Worm (Caenorhabditis elegans): ENCODE measurements around the gene egli-1.

Gene egli-1

DNA sequence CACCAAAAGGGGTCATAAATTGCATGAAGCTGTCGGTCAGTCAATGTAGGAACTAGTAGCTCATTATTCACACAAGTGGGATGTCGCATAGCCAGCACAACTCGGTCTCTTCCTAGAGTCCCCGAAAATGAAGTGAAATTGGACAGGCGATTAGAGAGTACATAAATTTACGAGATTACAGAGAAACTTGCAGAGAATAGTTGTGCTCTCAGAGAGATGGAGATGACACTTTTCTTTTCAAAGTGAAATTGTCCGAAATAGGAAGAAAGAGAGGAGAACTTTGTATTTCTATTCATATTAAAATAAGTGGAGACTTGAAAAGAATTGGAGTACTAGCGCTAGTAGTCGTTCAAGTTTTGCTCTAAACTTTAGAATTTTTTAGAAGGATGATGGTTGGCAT is 18.2 kb upstream of the egli-1 start:
- TF ChIP-seq zip-8 (tag; optimal IDR thresholded peaks at IDR 0.05), result no peak
- peak; percentile 30 for TF ChIP-seq unc-62 (GFP tag; optimal IDR thresholded peaks at IDR 0.05)
- TF ChIP-seq ces-1 (GFP tag; optimal IDR thresholded peaks at IDR 0.05), result peak; percentile 85
- no peak for TF ChIP-seq ham-2 (GFP tag; optimal IDR thresholded peaks at IDR 0.05)

DNA sequence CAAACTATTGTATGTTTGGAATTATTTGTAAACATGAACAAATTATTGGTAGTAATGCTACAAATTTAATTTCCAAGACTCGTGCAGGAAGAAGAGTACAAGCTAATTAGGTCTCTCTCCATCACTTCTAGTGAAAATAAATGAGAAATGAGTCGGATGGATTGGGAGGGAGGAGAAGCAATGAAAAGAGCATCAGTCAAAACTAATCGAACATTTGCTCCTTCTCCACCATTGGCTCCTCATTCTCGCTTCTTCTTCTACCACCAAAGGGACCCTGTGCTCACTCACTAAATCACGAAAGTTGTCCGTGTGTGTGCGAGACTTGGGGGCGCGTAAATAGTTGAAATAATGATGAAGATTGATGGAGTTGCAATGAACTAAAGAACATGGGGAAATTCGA is 16.9 kb upstream of the egli-1 start:
- TF ChIP-seq nhr-12 (tag; optimal IDR thresholded peaks at IDR 0.05) (no peak), unc-39 (tag; optimal IDR thresholded peaks at IDR 0.05) (no peak), unc-120 (tag; optimal IDR thresholded peaks at IDR 0.05; ENCODE audit: poor library complexity, severe bottlenecking) (peak; percentile 79), elt-1 (tag; optimal IDR thresholded peaks at IDR 0.05; ENCODE audit: borderline replicate concordance, insufficient read depth) (no peak), unc-62 (GFP tag; optimal IDR thresholded peaks at IDR 0.05) (peak; percentile 96), M03D4.4 (tag; optimal IDR thresholded peaks at IDR 0.05) (no peak), cnd-1 (tag; optimal IDR thresholded peaks at IDR 0.05) (peak; percentile 12), ces-1 (GFP tag; optimal IDR thresholded peaks at IDR 0.05) (peak; percentile 98), mls-2 (tag; optimal IDR thresholded peaks at IDR 0.05) (no peak), hlh-1 (tag; optimal IDR thresholded peaks at IDR 0.05) (peak; percentile 54), mab-5 (tag; optimal IDR thresholded peaks at IDR 0.05) (peak; percentile 52), lin-32 (GFP tag; optimal IDR thresholded peaks at IDR 0.05) (no peak), ceh-83 (GFP tag; optimal IDR thresholded peaks at IDR 0.05) (no peak), sptf-1 (tag; optimal IDR thresholded peaks at IDR 0.05) (no peak)

- TF ChIP-seq nhr-76 (tag; optimal IDR thresholded peaks at IDR 0.05) (no peak), elt-1 (tag; optimal IDR thresholded peaks at IDR 0.05; ENCODE audit: borderline replicate concordance, insufficient read depth) (no peak), elt-3 (tag; optimal IDR thresholded peaks at IDR 0.05) (no peak), M03D4.4 (tag; optimal IDR thresholded peaks at IDR 0.05) (peak; percentile 50), drap-1 (GFP tag; optimal IDR thresholded peaks at IDR 0.05) (no peak), pha-4 (tag; optimal IDR thresholded peaks at IDR 0.05) (no peak), unc-120 (tag; optimal IDR thresholded peaks at IDR 0.05; ENCODE audit: poor library complexity, severe bottlenecking) (peak; percentile 26), ztf-11 (tag; optimal IDR thresholded peaks at IDR 0.05) (peak; percentile 61), hlh-1 (tag; optimal IDR thresholded peaks at IDR 0.05) (peak; percentile 67), sptf-1 (tag; optimal IDR thresholded peaks at IDR 0.05) (peak; percentile 69), lin-13 (tag; optimal IDR thresholded peaks at IDR 0.05) (peak; percentile 39), bed-3 (GFP tag; optimal IDR thresholded peaks at IDR 0.05) (no peak), ceh-43 (GFP tag; optimal IDR thresholded peaks at IDR 0.05) (peak; percentile 26), unc-39 (tag; optimal IDR thresholded peaks at IDR 0.05) (no peak), nhr-2 (tag; optimal IDR thresholded peaks at IDR 0.05) (peak; percentile 96), sem-2 (GFP tag; optimal IDR thresholded peaks at IDR 0.05) (peak; percentile 20), mls-2 (tag; optimal IDR thresholded peaks at IDR 0.05) (peak; percentile 9), unc-62 (GFP tag; optimal IDR thresholded peaks at IDR 0.05) (peak; percentile 98), zip-8 (tag; optimal IDR thresholded peaks at IDR 0.05) (peak; percentile 2), mab-5 (tag; optimal IDR thresholded peaks at IDR 0.05) (peak; percentile 57), tbx-8 (GFP tag; optimal IDR thresholded peaks at IDR 0.05) (peak; percentile 50), mep-1 (tag; optimal IDR thresholded peaks at IDR 0.05) (no peak), ceh-39 (tag; optimal IDR thresholded peaks at IDR 0.05) (peak; percentile 11), ham-2 (GFP tag; optimal IDR thresholded peaks at IDR 0.05) (no peak), blmp-1 (tag; optimal IDR thresholded peaks at IDR 0.05) (no peak), ces-1 (GFP tag; optimal IDR thresholded peaks at IDR 0.05) (peak; percentile 33), nhr-12 (tag; optimal IDR thresholded peaks at IDR 0.05) (no peak), lsy-2 (tag; optimal IDR thresholded peaks at IDR 0.05) (no peak), cnd-1 (tag; optimal IDR thresholded peaks at IDR 0.05) (peak; percentile 69), ceh-83 (GFP tag; optimal IDR thresholded peaks at IDR 0.05) (no peak), nhr-237 (tag; optimal IDR thresholded peaks at IDR 0.05) (no peak), flh-1 (GFP tag; optimal IDR thresholded peaks at IDR 0.05) (no peak)
Observed at ce11 chrII:9308614-9309046, 15.1 kb upstream of the egli-1 start.

DNA sequence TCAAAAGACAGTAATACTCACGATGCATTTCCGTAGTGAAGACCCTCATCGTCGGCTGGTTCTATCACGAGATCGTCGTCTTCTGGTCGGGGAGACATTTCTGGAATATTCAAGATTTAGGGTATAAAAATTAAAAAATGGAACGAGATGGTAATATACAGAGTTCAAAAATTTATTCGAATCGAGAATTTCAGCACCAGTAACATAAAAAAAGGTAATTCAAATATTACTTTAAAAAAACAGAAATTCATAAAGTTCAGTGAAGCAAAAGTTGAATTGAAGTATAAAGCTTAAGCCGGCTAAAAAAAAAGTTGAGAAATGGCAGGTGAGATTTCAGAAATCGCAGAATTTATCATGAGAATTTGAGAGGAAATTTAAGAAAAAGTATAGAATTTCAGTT is 13.6 kb upstream of the egli-1 start, which contains the start of gene cam-1:
TSS of gene cam-1 (minus strand) at position 101 of the 400 bp plus-strand sequence.
- TF ChIP-seq elt-1 (tag; optimal IDR thresholded peaks at IDR 0.05; ENCODE audit: borderline replicate concordance, insufficient read depth) (no peak), ceh-43 (GFP tag; optimal IDR thresholded peaks at IDR 0.05) (no peak), unc-120 (tag; optimal IDR thresholded peaks at IDR 0.05; ENCODE audit: poor library complexity, severe bottlenecking) (no peak), mab-5 (tag; optimal IDR thresholded peaks at IDR 0.05) (no peak), pha-4 (tag; optimal IDR thresholded peaks at IDR 0.05) (no peak)
